Fruit fly (Drosophila melanogaster) whole organism, embryonic: Measurements from ENCODE around the gene CG10338.
A peak's percentile ranks its signal among the peaks of the same experiment; 100 is the strongest.

Experiments used
- Atf-2 ChIP-seq: fragments of 200-800 bp; sonication (Bioruptor generic); optimal IDR thresholded peaks from 2 replicates; lab custom pipeline; 2016; ENCODE audit warnings: missing biosample characterization, missing genetic modification characterization
- CG11504 ChIP-seq: fragments of 200-800 bp; sonication (Bioruptor generic); optimal IDR thresholded peaks from 3 replicates; lab custom pipeline; 2019; ENCODE audit warnings: missing biosample characterization, mild to moderate bottlenecking, missing genetic modification characterization, moderate library complexity
- CG12071 ChIP-seq: fragments of 200-800 bp; sonication (Bioruptor generic); optimal IDR thresholded peaks from 3 replicates; lab custom pipeline; 2018; ENCODE audit warnings: missing biosample characterization, mild to moderate bottlenecking, missing genetic modification characterization
- CG15269 ChIP-seq: fragments of 200-800 bp; sonication (Bioruptor generic); optimal IDR thresholded peaks from 2 replicates; lab custom pipeline; 2018; ENCODE audit warnings: missing biosample characterization, mild to moderate bottlenecking, missing genetic modification characterization, moderate library complexity
- CG15514 ChIP-seq: fragments of 200-800 bp; sonication (Bioruptor generic); optimal IDR thresholded peaks from 3 replicates; lab custom pipeline; 2017; ENCODE audit warnings: missing biosample characterization, missing genetic modification characterization, mild to moderate bottlenecking, moderate library complexity, missing genetic modification reagents
- CG16815 ChIP-seq: fragments of 200-800 bp; sonication (Bioruptor generic); optimal IDR thresholded peaks from 3 replicates; lab custom pipeline; 2017; ENCODE audit warnings: missing biosample characterization, mild to moderate bottlenecking, missing genetic modification characterization
- CG17568 ChIP-seq: fragments of 200-800 bp; sonication (Bioruptor generic); optimal IDR thresholded peaks from 2 replicates; lab custom pipeline; 2018; ENCODE audit warnings: missing biosample characterization, mild to moderate bottlenecking, missing genetic modification characterization, moderate library complexity
- CG2120 ChIP-seq: fragments of 200-800 bp; sonication (Bioruptor generic); optimal IDR thresholded peaks from 3 replicates; lab custom pipeline; 2016; ENCODE audit warnings: missing biosample characterization, missing genetic modification characterization
- CG33557 ChIP-seq: fragments of 200-800 bp; sonication (Bioruptor generic); optimal IDR thresholded peaks from 2 replicates; lab custom pipeline; 2019; ENCODE audit warnings: missing biosample characterization, mild to moderate bottlenecking, missing genetic modification characterization, moderate library complexity
- CG3726 ChIP-seq: fragments of 200-800 bp; sonication (Bioruptor generic); IDR thresholded peaks from 3 replicates; pipeline ENCODE4, ENCODE4 v1.3.6; 2022; ENCODE audit warnings: missing biosample characterization, missing genetic modification characterization
- CG3838 ChIP-seq: fragments of 200-800 bp; sonication (Bioruptor generic); optimal IDR thresholded peaks from 3 replicates; lab custom pipeline; 2016; ENCODE audit warnings: missing biosample characterization, missing genetic modification characterization
- CG3847 ChIP-seq: fragments of 200-800 bp; sonication (Bioruptor generic); IDR thresholded peaks from 2 replicates; pipeline ENCODE4 v1.3.6; 2022; ENCODE audit warnings: missing biosample characterization, missing genetic modification characterization
- CG6813 ChIP-seq: fragments of 200-800 bp; sonication (Bioruptor generic); optimal IDR thresholded peaks from 2 replicates; lab custom pipeline; 2017; ENCODE audit warnings: missing biosample characterization, missing genetic modification characterization, mild to moderate bottlenecking, moderate library complexity, missing genetic modification reagents
- CG6854 ChIP-seq: fragments of 200-800 bp; sonication (Bioruptor generic); optimal IDR thresholded peaks from 3 replicates; lab custom pipeline; 2017; ENCODE audit warnings: missing biosample characterization, mild to moderate bottlenecking, missing genetic modification characterization
- CG7987 ChIP-seq: fragments of 200-800 bp; sonication (Bioruptor generic); optimal IDR thresholded peaks from 2 replicates; lab custom pipeline; 2018; ENCODE audit warnings: missing biosample characterization, mild to moderate bottlenecking, missing genetic modification characterization, moderate library complexity
- CG8089 ChIP-seq: fragments of 200-800 bp; sonication (Bioruptor generic); optimal IDR thresholded peaks from 3 replicates; lab custom pipeline; 2016; ENCODE audit warnings: missing biosample characterization, missing genetic modification characterization
- CG9609 ChIP-seq: fragments of 200-800 bp; sonication (Bioruptor generic); optimal IDR thresholded peaks from 3 replicates; lab custom pipeline; 2016; ENCODE audit warnings: missing biosample characterization, missing genetic modification characterization
- CG9817 ChIP-seq: fragments of 200-800 bp; sonication (Bioruptor generic); optimal IDR thresholded peaks from 2 replicates; lab custom pipeline; 2018; ENCODE audit warnings: missing biosample characterization, mild to moderate bottlenecking, missing genetic modification characterization, moderate library complexity
- D19A ChIP-seq: fragments of 200-800 bp; optimal IDR thresholded peaks from 3 replicates; lab custom pipeline; 2019; ENCODE audit warnings: missing biosample characterization, mild to moderate bottlenecking, missing genetic modification characterization, moderate library complexity
- Dek ChIP-seq: fragments of 200-800 bp; sonication (Bioruptor generic); optimal IDR thresholded peaks from 3 replicates; lab custom pipeline; 2019; ENCODE audit warnings: missing biosample characterization, mild to moderate bottlenecking, missing genetic modification characterization, moderate library complexity
- Dfd ChIP-seq, 2 experiments: fragments of >200 bp; optimal IDR thresholded peaks; 2 replicates each; lab custom pipeline; 2017; ENCODE audit warnings: missing biosample characterization in 2 of 2, missing genetic modification characterization in 2 of 2
- Doc3 ChIP-seq: fragments of 200-800 bp; sonication (Bioruptor generic); IDR thresholded peaks from 3 replicates; pipeline ENCODE4 v1.3.6; 2022; ENCODE audit warnings: missing biosample characterization, missing genetic modification characterization; ENCODE audit not compliant: partially characterized antibody
- Gug ChIP-seq: fragments of 200-800 bp; sonication (Bioruptor generic); IDR thresholded peaks from 4 replicates; pipeline ENCODE4 v1.3.6; 2022; ENCODE audit warnings: missing biosample characterization, missing genetic modification characterization
- HLH4C ChIP-seq: fragments of 200-800 bp; sonication (Bioruptor generic); IDR thresholded peaks from 3 replicates; pipeline ENCODE4 v1.3.6; 2022; ENCODE audit warnings: missing biosample characterization, missing genetic modification characterization; ENCODE audit not compliant: partially characterized antibody
- Pdp1 ChIP-seq, 2 experiments: fragments of 200-800 bp; sonication (Bioruptor generic); optimal IDR thresholded peaks; 3 replicates each; lab custom pipeline; 2016; ENCODE audit warnings: missing biosample characterization in 2 of 2, missing genetic modification characterization in 2 of 2, mild to moderate bottlenecking in 1 of 2, moderate library complexity in 1 of 2
- Side ChIP-seq: fragments of 200-800 bp; sonication (Bioruptor generic); optimal IDR thresholded peaks from 2 replicates; lab custom pipeline; 2016; ENCODE audit warnings: missing biosample characterization, missing genetic modification characterization
- Sry-δ ChIP-seq: fragments of 200-800 bp; sonication (Bioruptor generic); optimal IDR thresholded peaks from 2 replicates; lab custom pipeline; 2016; ENCODE audit warnings: missing biosample characterization, missing genetic modification characterization
- TFAM ChIP-seq: fragments of 200-800 bp; sonication (Bioruptor generic); optimal IDR thresholded peaks from 2 replicates; lab custom pipeline; 2017; ENCODE audit warnings: missing biosample characterization, missing genetic modification characterization, inconsistent platforms
- Xrp1 ChIP-seq: fragments of 200-800 bp; sonication (Bioruptor generic); IDR thresholded peaks from 2 replicates; pipeline ENCODE4 v1.3.6; 2022; ENCODE audit warnings: missing biosample characterization, missing genetic modification characterization
- ac ChIP-seq: fragments of 200-800 bp; sonication (Bioruptor generic); optimal IDR thresholded peaks from 3 replicates; lab custom pipeline; 2017; ENCODE audit warnings: missing biosample characterization, mild to moderate bottlenecking, missing genetic modification characterization
- bigmax ChIP-seq: fragments of 200-800 bp; sonication (Bioruptor generic); optimal IDR thresholded peaks from 2 replicates; lab custom pipeline; 2018; ENCODE audit warnings: missing biosample characterization, mild to moderate bottlenecking, missing genetic modification characterization
- bsh ChIP-seq, 2 experiments: fragments of 200-800 bp; sonication (Bioruptor generic); optimal IDR thresholded peaks; 2 replicates each; lab custom pipeline; 2017 to 2018; ENCODE audit warnings: mild to moderate bottlenecking in 2 of 2, missing biosample characterization in 2 of 2, missing genetic modification characterization in 2 of 2, moderate library complexity in 1 of 2
- caup ChIP-seq: fragments of 200-800 bp; sonication (Bioruptor generic); optimal IDR thresholded peaks from 3 replicates; lab custom pipeline; 2017; ENCODE audit warnings: missing biosample characterization, mild to moderate bottlenecking, missing genetic modification characterization, moderate library complexity; ENCODE audit not compliant: severe bottlenecking
- chinmo ChIP-seq: fragments of 200-800 bp; sonication (Bioruptor generic); IDR thresholded peaks from 4 replicates; pipeline ENCODE4 v1.3.6; 2022; ENCODE audit warnings: missing biosample characterization, missing genetic modification characterization; ENCODE audit not compliant: partially characterized antibody
- crp ChIP-seq, 2 experiments: fragments of 200-800 bp; sonication (Bioruptor generic); optimal IDR thresholded peaks; 2 replicates in 1 of 2; 3 replicates in 1 of 2; lab custom pipeline; 2017; ENCODE audit warnings: missing biosample characterization in 2 of 2, missing genetic modification characterization in 2 of 2, mild to moderate bottlenecking in 1 of 2, moderate library complexity in 1 of 2
- hth ChIP-seq: fragments of >200 bp; optimal IDR thresholded peaks from 2 replicates; lab custom pipeline; 2017; ENCODE audit warnings: inconsistent platforms
- insv ChIP-seq, 2 experiments: fragments of 200-800 bp; sonication (Bioruptor generic); optimal IDR thresholded peaks; 3 replicates each; lab custom pipeline; 2016 to 2018; ENCODE audit warnings: missing biosample characterization in 2 of 2, missing genetic modification characterization in 2 of 2
- lola ChIP-seq, 3 experiments: fragments of >200 bp in 2 of 3; fragments of 200-800 bp in 1 of 3; sonication (Bioruptor generic) in 1 of 3; optimal IDR thresholded peaks; 2 replicates each; lab custom pipeline; 2017 to 2019; ENCODE audit warnings: missing biosample characterization in 3 of 3, missing genetic modification characterization in 3 of 3, mild to moderate bottlenecking in 1 of 3, moderate library complexity in 1 of 3
- nom ChIP-seq: fragments of 200-800 bp; sonication (Bioruptor generic); optimal IDR thresholded peaks from 2 replicates; lab custom pipeline; 2017; ENCODE audit warnings: missing biosample characterization, missing genetic modification characterization, mild to moderate bottlenecking, moderate library complexity, missing genetic modification reagents
- onecut ChIP-seq: fragments of 200-800 bp; sonication (Bioruptor generic); IDR thresholded peaks from 2 replicates; pipeline ENCODE4 v1.3.6; 2022; ENCODE audit warnings: missing biosample characterization, missing genetic modification characterization
- otp ChIP-seq: fragments of 200-800 bp; sonication (Bioruptor generic); IDR thresholded peaks from 3 replicates; pipeline ENCODE4, ENCODE4 v1.3.6; 2022; ENCODE audit warnings: missing biosample characterization, missing genetic modification characterization
- p53 ChIP-seq: fragments of 200-800 bp; sonication (Bioruptor generic); optimal IDR thresholded peaks from 2 replicates; lab custom pipeline; 2016; ENCODE audit warnings: missing biosample characterization, missing genetic modification characterization
- psq ChIP-seq: fragments of 200-800 bp; sonication (Bioruptor generic); optimal IDR thresholded peaks from 2 replicates; lab custom pipeline; 2017; ENCODE audit warnings: missing biosample characterization, missing genetic modification characterization
- scrt ChIP-seq: fragments of 200-800 bp; sonication (Bioruptor generic); optimal IDR thresholded peaks from 2 replicates; lab custom pipeline; 2018; ENCODE audit warnings: missing biosample characterization, mild to moderate bottlenecking, missing genetic modification characterization, moderate library complexity
- sr ChIP-seq: fragments of 200-800 bp; sonication (Bioruptor generic); IDR thresholded peaks from 3 replicates; pipeline ENCODE4 v1.3.6; 2022; ENCODE audit warnings: missing biosample characterization, missing genetic modification characterization
- trem ChIP-seq: fragments of 200-800 bp; optimal IDR thresholded peaks from 3 replicates; lab custom pipeline; 2019; ENCODE audit warnings: missing biosample characterization, mild to moderate bottlenecking, missing genetic modification characterization, moderate library complexity
- unpg ChIP-seq: fragments of 200-800 bp; sonication (Bioruptor generic); optimal IDR thresholded peaks from 3 replicates; lab custom pipeline; 2018; ENCODE audit warnings: missing biosample characterization, mild to moderate bottlenecking, missing genetic modification characterization, moderate library complexity
- wor ChIP-seq: fragments of 200-800 bp; sonication (Bioruptor generic); IDR thresholded peaks from 2 replicates; pipeline ENCODE4 v1.3.6; 2022; ENCODE audit warnings: missing biosample characterization, missing genetic modification characterization

Gene CG10338

DNA sequence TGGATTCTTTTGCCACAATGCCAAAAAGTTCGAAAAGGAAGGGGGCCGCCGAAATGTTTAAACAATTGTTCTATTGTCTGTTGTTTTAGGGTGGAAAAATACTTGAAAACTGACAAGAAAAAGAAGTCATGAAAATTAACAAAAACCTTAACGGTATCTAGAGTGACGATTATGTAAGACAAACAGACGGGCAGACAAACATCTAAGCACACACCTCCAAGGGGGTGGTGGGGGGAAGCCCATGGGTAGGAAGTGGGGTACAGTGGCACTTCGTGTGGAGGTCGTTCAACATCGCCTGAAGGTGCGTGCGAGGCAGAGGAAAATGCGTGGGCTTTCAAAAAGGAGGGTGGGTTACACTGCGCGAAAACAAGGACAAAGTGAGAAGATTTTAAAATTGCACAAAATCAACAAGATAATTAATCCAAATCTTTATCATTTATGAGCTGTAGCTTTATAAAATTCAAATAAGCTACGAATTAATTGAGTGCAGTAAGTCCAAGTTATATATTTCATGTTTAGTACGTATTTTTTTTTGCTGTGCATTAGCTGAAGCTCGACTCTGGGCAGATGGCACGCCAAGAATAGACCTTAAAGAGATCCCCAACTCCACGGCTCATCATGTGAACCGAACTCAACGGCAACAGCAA, 22.0 kb downstream of the CG10338 start (continued):
- TF ChIP-seq scrt (GFP tag; lab: Kevin White, UChicago): no peak
- TF ChIP-seq CG11504: peak; percentile 20
- no peak for TF ChIP-seq trem (tag; lab: Kevin White, UChicago)
- TF ChIP-seq ac: no peak
- TF ChIP-seq Gug (GFP tag; lab: Robert Waterston, UW): no peak
- TF ChIP-seq Doc3: no peak
- no peak for TF ChIP-seq CG17568 (GFP tag; lab: Kevin White, UChicago)
- no peak for TF ChIP-seq CG2120 (GFP tag; lab: Kevin White, UChicago)
- no peak for TF ChIP-seq Side (GFP tag; lab: Kevin White, UChicago)
- no peak for TF ChIP-seq hth (lab: Kevin White, UChicago)
- TF ChIP-seq CG12071: peak; percentile 42
- TF ChIP-seq wor (GFP tag; lab: Robert Waterston, UW): no peak
- TF ChIP-seq unpg: no peak
- TF ChIP-seq insv (GFP tag; optimal IDR thresholded peaks at IDR 0.05; lab: Kevin White, UChicago): no peak
- TF ChIP-seq CG9609 (GFP tag; lab: Kevin White, UChicago): no peak
- peak in 1 of 2 experiments; percentile 0 for TF ChIP-seq bsh (GFP tag; optimal IDR thresholded peaks at IDR 0.05; lab: Kevin White, UChicago)
- no peak for TF ChIP-seq nom (GFP tag; lab: Kevin White, UChicago)
- TF ChIP-seq caup (GFP tag; lab: Kevin White, UChicago): peak; percentile 18
- TF ChIP-seq otp (GFP tag; lab: Robert Waterston, UW): no peak
- TF ChIP-seq TFAM (GFP tag; lab: Kevin White, UChicago): no peak
- TF ChIP-seq crp (GFP tag; optimal IDR thresholded peaks at IDR 0.05; lab: Kevin White, UChicago): no peak
- no peak for TF ChIP-seq CG9817 (tag; lab: Kevin White, UChicago)
- TF ChIP-seq CG8089 (GFP tag; lab: Kevin White, UChicago): no peak
- 0 out of 2 replicates have a peak, but pooled peaks have one; percentile 12 for TF ChIP-seq onecut (GFP tag; lab: Robert Waterston, UW)
- no peak for TF ChIP-seq psq (GFP tag; lab: Kevin White, UChicago)
- TF ChIP-seq CG16815 (GFP tag; lab: Kevin White, UChicago): no peak
- TF ChIP-seq CG7987: peak; percentile 51
- TF ChIP-seq D19A (tag; lab: Kevin White, UChicago): no peak
- TF ChIP-seq sr (GFP tag; lab: Robert Waterston, UW): no peak; the same call in 2 of the 3 replicates
- no peak for TF ChIP-seq CG33557 (GFP tag; lab: Kevin White, UChicago)
- no peak for TF ChIP-seq CG3838 (GFP tag; lab: Kevin White, UChicago)
- no peak for TF ChIP-seq CG15514 (GFP tag; lab: Kevin White, UChicago)
- no peak for TF ChIP-seq Dek (tag; lab: Kevin White, UChicago)
- TF ChIP-seq CG6813 (GFP tag; lab: Kevin White, UChicago): peak; percentile 51
- TF ChIP-seq CG3726 (GFP tag; lab: Robert Waterston, UW): no peak
- TF ChIP-seq p53 (GFP tag; lab: Kevin White, UChicago): no peak
- no peak for TF ChIP-seq bigmax (GFP tag; lab: Kevin White, UChicago)
- TF ChIP-seq CG15269 (tag; lab: Kevin White, UChicago): no peak
- no peak for TF ChIP-seq CG3847 (GFP tag; lab: Robert Waterston, UW)
- no peak for TF ChIP-seq lola (GFP tag; optimal IDR thresholded peaks at IDR 0.05; lab: Kevin White, UChicago)
- TF ChIP-seq Atf-2 (GFP tag; lab: Kevin White, UChicago): no peak
- TF ChIP-seq Sry-δ (GFP tag; lab: Kevin White, UChicago): no peak
- peak; percentile 39; the same call in 1 of the 2 replicates for TF ChIP-seq Xrp1 (GFP tag; lab: Robert Waterston, UW)
- TF ChIP-seq HLH4C (GFP tag; lab: Robert Waterston, UW): no peak
- peak in 1 of 2 experiments; percentile 73 for TF ChIP-seq Pdp1 (GFP tag; optimal IDR thresholded peaks at IDR 0.05; lab: Kevin White, UChicago)
- no peak for TF ChIP-seq Dfd (GFP tag; optimal IDR thresholded peaks at IDR 0.05; lab: Kevin White, UChicago)
- no peak for TF ChIP-seq chinmo
- TF ChIP-seq CG6854 (GFP tag; lab: Kevin White, UChicago): no peak
